Fruit fly (Drosophila melanogaster) whole organism, embryonic: ENCODE measurements around the gene bys.

Experiments used
- Ada2b ChIP-seq: fragments of 200-800 bp; sonication (Bioruptor generic); IDR thresholded peaks from 2 replicates; pipeline ENCODE4 v1.3.6; 2022; ENCODE audit warnings: missing biosample characterization, missing genetic modification characterization
- B-H2 ChIP-seq: fragments of 200-800 bp; sonication (Bioruptor generic); optimal IDR thresholded peaks from 2 replicates; lab custom pipeline; 2018; ENCODE audit warnings: missing biosample characterization, mild to moderate bottlenecking, missing genetic modification characterization
- Blimp-1 ChIP-seq: fragments of 200-800 bp; sonication (Bioruptor generic); optimal IDR thresholded peaks from 3 replicates; lab custom pipeline; 2018; ENCODE audit warnings: missing biosample characterization, missing genetic modification characterization, mild to moderate bottlenecking, moderate library complexity, missing genetic modification reagents
- CG10274 ChIP-seq: fragments of 200-800 bp; sonication (Bioruptor generic); optimal IDR thresholded peaks from 3 replicates; lab custom pipeline; 2017; ENCODE audit warnings: missing biosample characterization, mild to moderate bottlenecking, missing genetic modification characterization
- CG12071 ChIP-seq: fragments of 200-800 bp; sonication (Bioruptor generic); optimal IDR thresholded peaks from 3 replicates; lab custom pipeline; 2018; ENCODE audit warnings: missing biosample characterization, mild to moderate bottlenecking, missing genetic modification characterization
- CG12942 ChIP-seq: fragments of 200-800 bp; sonication (Bioruptor generic); optimal IDR thresholded peaks from 3 replicates; lab custom pipeline; 2016; ENCODE audit warnings: missing biosample characterization, missing genetic modification characterization
- CG13424 ChIP-seq: fragments of 200-800 bp; sonication (Bioruptor generic); optimal IDR thresholded peaks from 2 replicates; lab custom pipeline; 2019; ENCODE audit warnings: missing biosample characterization, mild to moderate bottlenecking, missing genetic modification characterization, moderate library complexity
- CG15073 ChIP-seq: fragments of 200-800 bp; sonication (Bioruptor generic); optimal IDR thresholded peaks from 2 replicates; lab custom pipeline; 2016; ENCODE audit warnings: missing biosample characterization, missing genetic modification characterization
- CG16863 ChIP-seq: fragments of 200-800 bp; sonication (Bioruptor generic); optimal IDR thresholded peaks from 3 replicates; lab custom pipeline; 2016; ENCODE audit warnings: missing biosample characterization, missing genetic modification characterization
- CG17385 ChIP-seq: fragments of 200-800 bp; sonication (Bioruptor generic); optimal IDR thresholded peaks from 3 replicates; lab custom pipeline; 2018; ENCODE audit warnings: missing biosample characterization, mild to moderate bottlenecking, missing genetic modification characterization
- CG17612 ChIP-seq: fragments of 200-800 bp; sonication (Bioruptor generic); IDR thresholded peaks from 2 replicates; pipeline ENCODE4 v1.3.6; 2022; ENCODE audit warnings: missing biosample characterization, missing genetic modification characterization
- CG18011 ChIP-seq: fragments of 200-800 bp; sonication (Bioruptor generic); optimal IDR thresholded peaks from 2 replicates; lab custom pipeline; 2017; ENCODE audit warnings: missing biosample characterization, missing genetic modification characterization, mild to moderate bottlenecking, moderate library complexity, missing genotype
- CG2889 ChIP-seq: fragments of 200-800 bp; sonication (Bioruptor generic); IDR thresholded peaks from 3 replicates; pipeline ENCODE4 v1.3.6; 2022; ENCODE audit warnings: missing biosample characterization, missing genetic modification characterization
- CG30431 ChIP-seq: fragments of 200-800 bp; sonication (Bioruptor generic); optimal IDR thresholded peaks from 2 replicates; lab custom pipeline; 2017; ENCODE audit warnings: missing biosample characterization, missing genetic modification characterization
- CG34224 ChIP-seq: fragments of 200-800 bp; sonication (Bioruptor generic); IDR thresholded peaks from 3 replicates; pipeline ENCODE4 v1.3.6; 2022; ENCODE audit warnings: missing biosample characterization, missing genetic modification characterization; ENCODE audit not compliant: partially characterized antibody
- CG4360 ChIP-seq: fragments of 200-800 bp; sonication (Bioruptor generic); IDR thresholded peaks from 2 replicates; pipeline ENCODE4 v1.3.6; 2022; ENCODE audit warnings: missing biosample characterization, missing genetic modification characterization
- CG4707 ChIP-seq: fragments of 200-800 bp; sonication (Bioruptor generic); optimal IDR thresholded peaks from 2 replicates; lab custom pipeline; 2018; ENCODE audit warnings: missing biosample characterization, mild to moderate bottlenecking, missing genetic modification characterization, moderate library complexity
- CG7556 ChIP-seq: fragments of 200-800 bp; sonication (Bioruptor generic); optimal IDR thresholded peaks from 2 replicates; lab custom pipeline; 2017; ENCODE audit warnings: missing biosample characterization, mild to moderate bottlenecking, missing genetic modification characterization
- CG8924 ChIP-seq: fragments of 200-800 bp; optimal IDR thresholded peaks from 3 replicates; lab custom pipeline; 2019; ENCODE audit warnings: missing biosample characterization, mild to moderate bottlenecking, missing genetic modification characterization, moderate library complexity
- CG9609 ChIP-seq: fragments of 200-800 bp; sonication (Bioruptor generic); optimal IDR thresholded peaks from 3 replicates; lab custom pipeline; 2016; ENCODE audit warnings: missing biosample characterization, missing genetic modification characterization
- Dip3 ChIP-seq: fragments of 200-800 bp; sonication (Bioruptor generic); optimal IDR thresholded peaks from 3 replicates; lab custom pipeline; 2016; ENCODE audit warnings: missing biosample characterization, missing genetic modification characterization
- Ets65A ChIP-seq: fragments of 200-800 bp; sonication (Bioruptor generic); peaks from one replicate; lab custom pipeline; 2016; ENCODE audit warnings: missing biosample characterization, missing genetic modification characterization
- Gug ChIP-seq: fragments of 200-800 bp; sonication (Bioruptor generic); IDR thresholded peaks from 4 replicates; pipeline ENCODE4 v1.3.6; 2022; ENCODE audit warnings: missing biosample characterization, missing genetic modification characterization
- H15 ChIP-seq: fragments of 200-800 bp; sonication (Bioruptor generic); IDR thresholded peaks from 3 replicates; pipeline ENCODE4 v1.3.6; 2022; ENCODE audit warnings: missing biosample characterization, missing genetic modification characterization
- HLHmδ ChIP-seq: fragments of 200-800 bp; sonication (Bioruptor generic); optimal IDR thresholded peaks from 2 replicates; lab custom pipeline; 2018; ENCODE audit warnings: missing biosample characterization, mild to moderate bottlenecking, missing genetic modification characterization, moderate library complexity
- Hsf ChIP-seq: fragments of 200-800 bp; sonication (Bioruptor generic); optimal IDR thresholded peaks from 3 replicates; lab custom pipeline; 2016; ENCODE audit warnings: missing biosample characterization, missing genetic modification characterization
- Lhr ChIP-seq: fragments of 200-800 bp; sonication (Bioruptor generic); optimal IDR thresholded peaks from 3 replicates; lab custom pipeline; 2017; ENCODE audit warnings: mild to moderate bottlenecking, missing biosample characterization, missing genetic modification reagents, missing genetic modification characterization
- NC2β ChIP-seq: fragments of 200-800 bp; sonication (Bioruptor generic); optimal IDR thresholded peaks from 2 replicates; lab custom pipeline; 2016; ENCODE audit warnings: missing biosample characterization, missing genetic modification characterization
- NK7.1 ChIP-seq: fragments of 200-800 bp; sonication (Bioruptor generic); optimal IDR thresholded peaks from 3 replicates; lab custom pipeline; 2016; ENCODE audit warnings: missing biosample characterization, missing genetic modification characterization
- Pdp1 ChIP-seq, 2 experiments: fragments of 200-800 bp; sonication (Bioruptor generic); optimal IDR thresholded peaks; 3 replicates each; lab custom pipeline; 2016; ENCODE audit warnings: missing biosample characterization in 2 of 2, missing genetic modification characterization in 2 of 2, mild to moderate bottlenecking in 1 of 2, moderate library complexity in 1 of 2
- Ptx1 ChIP-seq: fragments of 200-800 bp; sonication (Bioruptor generic); IDR thresholded peaks from 2 replicates; pipeline ENCODE4 v1.3.6; 2022; ENCODE audit warnings: missing biosample characterization, missing genetic modification characterization
- Rfx ChIP-seq: fragments of 200-800 bp; sonication (Bioruptor generic); IDR thresholded peaks from 2 replicates; pipeline ENCODE4 v1.3.6; 2022; ENCODE audit warnings: missing biosample characterization, missing genetic modification characterization
- Ssrp ChIP-seq: fragments of 200-800 bp; sonication (Bioruptor generic); optimal IDR thresholded peaks from 2 replicates; lab custom pipeline; 2018; ENCODE audit warnings: missing biosample characterization, mild to moderate bottlenecking, missing genetic modification characterization, moderate library complexity
- Xbp1 ChIP-seq: fragments of 200-800 bp; sonication (Bioruptor generic); optimal IDR thresholded peaks from 3 replicates; lab custom pipeline; 2016; ENCODE audit warnings: missing biosample characterization, mild to moderate bottlenecking, missing genetic modification characterization
- bcd ChIP-seq: fragments of 200-800 bp; sonication (Bioruptor generic); optimal IDR thresholded peaks from 2 replicates; lab custom pipeline; 2017; ENCODE audit warnings: missing biosample characterization, mild to moderate bottlenecking, missing genetic modification characterization
- cwo ChIP-seq: fragments of 200-800 bp; sonication (Bioruptor generic); optimal IDR thresholded peaks from 3 replicates; lab custom pipeline; 2017; ENCODE audit warnings: missing biosample characterization, missing genetic modification characterization, mild to moderate bottlenecking, moderate library complexity, missing genetic modification reagents
- dan ChIP-seq: fragments of 200-800 bp; sonication (Bioruptor generic); IDR thresholded peaks from 2 replicates; pipeline ENCODE4 v1.3.6; 2022; ENCODE audit warnings: missing biosample characterization, missing genetic modification characterization
- dmrt99B ChIP-seq: fragments of 200-800 bp; sonication (Bioruptor generic); optimal IDR thresholded peaks from 2 replicates; lab custom pipeline; 2018; ENCODE audit warnings: missing biosample characterization, mild to moderate bottlenecking, missing genetic modification characterization, moderate library complexity
- ftz-f1 ChIP-seq: fragments of 200-800 bp; sonication (Bioruptor generic); optimal IDR thresholded peaks from 2 replicates; lab custom pipeline; 2016; ENCODE audit warnings: missing biosample characterization, missing genetic modification characterization
- grau ChIP-seq: fragments of 200-800 bp; optimal IDR thresholded peaks from 3 replicates; lab custom pipeline; 2019; ENCODE audit warnings: missing biosample characterization, mild to moderate bottlenecking, missing genetic modification characterization, moderate library complexity
- inv ChIP-seq: fragments of 200-800 bp; sonication (Bioruptor generic); IDR thresholded peaks from 2 replicates; pipeline ENCODE4 v1.3.6; 2022; ENCODE audit warnings: missing biosample characterization, missing genetic modification characterization; ENCODE audit not compliant: partially characterized antibody
- nerfin-2 ChIP-seq: fragments of 200-800 bp; sonication (Bioruptor generic); IDR thresholded peaks from 2 replicates; pipeline ENCODE4 v1.3.6; 2022; ENCODE audit warnings: missing biosample characterization, missing genetic modification characterization; ENCODE audit not compliant: partially characterized antibody
- onecut ChIP-seq: fragments of 200-800 bp; sonication (Bioruptor generic); IDR thresholded peaks from 2 replicates; pipeline ENCODE4 v1.3.6; 2022; ENCODE audit warnings: missing biosample characterization, missing genetic modification characterization
- pfk ChIP-seq: fragments of 200-800 bp; sonication (Bioruptor generic); optimal IDR thresholded peaks from 2 replicates; lab custom pipeline; 2018; ENCODE audit warnings: missing biosample characterization, mild to moderate bottlenecking, missing genetic modification characterization, moderate library complexity
- pho ChIP-seq: fragments of 200-800 bp; sonication (Bioruptor generic); optimal IDR thresholded peaks from 2 replicates; lab custom pipeline; 2016; ENCODE audit warnings: missing biosample characterization, missing genetic modification characterization
- pnt ChIP-seq: fragments of 200-800 bp; sonication (Bioruptor generic); optimal IDR thresholded peaks from 3 replicates; lab custom pipeline; 2016; ENCODE audit warnings: missing biosample characterization, missing genetic modification characterization
- psq ChIP-seq: fragments of 200-800 bp; sonication (Bioruptor generic); optimal IDR thresholded peaks from 2 replicates; lab custom pipeline; 2017; ENCODE audit warnings: missing biosample characterization, missing genetic modification characterization
- schlank ChIP-seq: fragments of 200-800 bp; sonication (Bioruptor generic); optimal IDR thresholded peaks from 2 replicates; lab custom pipeline; 2018; ENCODE audit warnings: missing biosample characterization, mild to moderate bottlenecking, missing genetic modification characterization
- shn ChIP-seq: fragments of 200-800 bp; sonication (Bioruptor generic); optimal IDR thresholded peaks from 3 replicates; lab custom pipeline; 2016; ENCODE audit warnings: missing biosample characterization, missing genetic modification characterization
- wdn ChIP-seq: fragments of 200-800 bp; sonication (Bioruptor generic); IDR thresholded peaks from 2 replicates; pipeline ENCODE4 v1.3.6; 2022; ENCODE audit warnings: missing biosample characterization, missing genetic modification characterization

Gene bys

DNA sequence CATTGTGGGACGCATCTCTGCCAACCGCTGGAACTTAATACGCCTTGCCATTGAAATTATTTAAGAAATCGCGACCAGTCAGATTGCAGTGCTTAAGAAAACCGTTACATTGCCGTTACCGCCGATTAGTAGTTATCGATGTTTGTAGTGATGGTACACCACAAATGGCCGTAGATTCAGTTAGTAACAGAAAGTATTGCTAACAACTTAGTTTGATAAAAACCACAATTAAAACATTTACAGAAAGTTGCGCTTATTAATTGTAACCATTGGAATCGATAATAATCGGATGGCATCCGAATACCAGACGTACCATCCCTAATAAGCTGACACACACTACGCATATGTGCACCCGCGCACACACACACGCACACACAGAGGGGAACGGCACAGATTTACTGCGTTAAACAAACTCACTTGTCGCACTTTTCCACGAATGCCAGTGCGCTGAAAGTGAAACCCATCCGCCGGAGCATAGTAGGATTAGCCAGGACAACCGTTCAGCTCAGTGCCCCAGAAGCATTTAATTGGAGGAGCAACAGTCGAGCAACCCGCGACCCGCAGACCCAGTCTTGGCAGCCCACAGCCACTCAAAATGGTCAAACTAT is 18.5 kb downstream of the bys start, which contains the start of the genes hdm and Ykt6 (continued):
- TF ChIP-seq B-H2 (GFP tag; lab: Kevin White, UChicago) (peak; percentile 83), pnt (GFP tag; lab: Kevin White, UChicago) (peak; percentile 76), bcd (GFP tag; lab: Kevin White, UChicago) (no peak), shn (GFP tag; lab: Kevin White, UChicago) (peak; percentile 83), CG2889 (GFP tag; lab: Robert Waterston, UW) (peak; percentile 67; the same call in 2 of the 3 replicates), nerfin-2 (GFP tag; lab: Robert Waterston, UW) (peak; percentile 94), psq (peak; percentile 43), Pdp1 (GFP tag; optimal IDR thresholded peaks at IDR 0.05; lab: Kevin White, UChicago) (peak; percentile 78 to 80), CG17385 (GFP tag; lab: Kevin White, UChicago) (peak; percentile 70), pfk (peak; percentile 17), CG13424 (tag; lab: Kevin White, UChicago) (peak; percentile 82), onecut (GFP tag; lab: Robert Waterston, UW) (peak; percentile 61), CG12942 (GFP tag; lab: Kevin White, UChicago) (peak; percentile 80), Ssrp (tag; lab: Kevin White, UChicago) (peak; percentile 53), CG4360 (peak; percentile 44), CG15073 (GFP tag; lab: Kevin White, UChicago) (no peak), Rfx (GFP tag; lab: Robert Waterston, UW) (peak; percentile 88), NK7.1 (GFP tag; lab: Kevin White, UChicago) (peak; percentile 51), Blimp-1 (GFP tag; lab: Kevin White, UChicago) (no peak), HLHmδ (no peak), schlank (peak; percentile 64), Hsf (GFP tag; lab: Kevin White, UChicago) (peak; percentile 77), ftz-f1 (GFP tag; lab: Kevin White, UChicago) (no peak), wdn (GFP tag; lab: Robert Waterston, UW) (peak; percentile 81), Xbp1 (GFP tag; lab: Kevin White, UChicago) (peak; percentile 83), CG18011 (peak; percentile 61), CG17612 (GFP tag; lab: Robert Waterston, UW) (peak; percentile 62), dmrt99B (no peak), H15 (GFP tag; lab: Robert Waterston, UW) (peak; percentile 85), Ada2b (GFP tag; lab: Robert Waterston, UW) (peak; percentile 69), cwo (no peak), CG9609 (GFP tag; lab: Kevin White, UChicago) (peak; percentile 84), CG10274 (GFP tag; lab: Kevin White, UChicago) (no peak), inv (GFP tag; lab: Robert Waterston, UW) (peak; percentile 92), pho (GFP tag; lab: Kevin White, UChicago) (peak; percentile 76), CG7556 (GFP tag; lab: Kevin White, UChicago) (peak; percentile 52), Lhr (GFP tag; lab: Kevin White, UChicago) (peak; percentile 52), dan (GFP tag; lab: Robert Waterston, UW) (no peak), CG34224 (peak; percentile 99), Ptx1 (peak; percentile 87), Ets65A (GFP tag; lab: Kevin White, UChicago) (peak; percentile 98), CG4707 (GFP tag; lab: Kevin White, UChicago) (no peak), grau (tag; lab: Kevin White, UChicago) (no peak), CG30431 (GFP tag; lab: Kevin White, UChicago) (peak; percentile 42), Gug (GFP tag; lab: Robert Waterston, UW) (peak; percentile 78; the same call in 3 of the 4 replicates), NC2β (GFP tag; lab: Kevin White, UChicago) (peak; percentile 81), Dip3 (peak; percentile 74), CG16863 (GFP tag; lab: Kevin White, UChicago) (peak; percentile 80), CG12071 (GFP tag; lab: Kevin White, UChicago) (no peak), CG8924 (tag; lab: Kevin White, UChicago) (peak; percentile 56)
